Worm (Caenorhabditis elegans): Measurements from ENCODE around the gene C03G6.6.

DNA sequence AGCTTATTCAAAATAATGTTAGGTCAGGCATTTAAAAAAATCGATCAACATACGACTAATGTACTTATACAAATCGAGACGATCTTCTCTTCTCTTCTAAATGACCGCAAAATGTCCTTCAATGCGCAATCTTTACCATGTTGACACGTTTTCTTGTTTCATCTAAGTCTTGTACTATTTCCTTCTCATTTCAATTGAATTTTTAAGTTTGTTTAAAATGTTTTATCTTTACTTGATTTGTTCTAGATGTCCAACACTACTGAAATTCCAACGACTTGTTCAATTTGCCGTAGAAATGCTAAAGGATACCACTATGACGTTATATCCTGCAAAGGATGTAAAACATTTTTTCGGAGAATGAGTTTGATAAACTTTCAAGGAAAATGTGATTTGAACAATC lies 15.3 kb upstream of the C03G6.6 start, which contains the start of the genes nhr-263 and nhr-148:
- TF ChIP-seq tbx-11 (GFP tag; IDR thresholded peaks at IDR 0.05) (no peak), hnd-1 (tag; optimal IDR thresholded peaks at IDR 0.05) (no peak), ama-1 (optimal IDR thresholded peaks at IDR 0.05) (no peak), flt-1 (GFP tag; IDR thresholded peaks at IDR 0.05) (no peak), F13C5.2 (tag; optimal IDR thresholded peaks at IDR 0.05) (no peak), hmbx-1 (tag; optimal IDR thresholded peaks at IDR 0.05) (no peak), aly-1 (tag; optimal IDR thresholded peaks at IDR 0.05) (no peak), ceh-13 (GFP tag; optimal IDR thresholded peaks at IDR 0.05) (no peak), tra-4 (tag; optimal IDR thresholded peaks at IDR 0.05) (no peak), hmg-4 (GFP tag; optimal IDR thresholded peaks at IDR 0.05) (no peak), sea-1 (GFP tag; conservative IDR thresholded peaks at IDR 0.05) (no peak)
